Worm (Caenorhabditis elegans) whole organism, L4/young adult: Measurements from ENCODE around the gene Y113G7A.22.

ENCODE experiments used
- dao-5 ChIP-seq: sonication (generic microtip); optimal IDR thresholded peaks from 2 replicates; lab custom pipeline; 2016; ENCODE audit warnings: missing genotype, missing genetic modification characterization, moderate library complexity, missing compliant biosample characterization
- him-1 ChIP-seq: sonication (generic microtip); optimal IDR thresholded peaks from 2 replicates; lab custom pipeline; 2016; ENCODE audit warnings: missing genotype, missing genetic modification reagents, missing genetic modification characterization, missing compliant biosample characterization

DNA sequence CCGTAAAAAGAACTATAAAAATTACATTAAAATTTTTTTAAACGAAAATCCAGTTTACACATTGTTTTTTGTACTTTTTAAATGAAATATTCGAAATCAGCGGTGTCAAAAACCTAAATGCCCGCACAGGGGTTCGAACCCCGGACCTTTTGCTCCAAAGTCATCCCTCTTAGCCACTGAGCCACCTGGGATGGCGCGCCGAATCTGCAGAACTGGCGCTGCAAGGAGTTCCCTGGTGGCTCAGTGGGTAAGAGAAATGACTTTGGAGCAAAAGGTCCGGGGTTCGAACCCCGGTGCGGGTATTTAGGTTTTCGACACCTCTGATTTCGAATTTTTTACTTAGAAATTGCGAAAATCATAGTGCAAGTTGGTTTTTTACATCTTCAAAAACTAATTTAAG, 11.5 kb downstream of the Y113G7A.22 start:
- TF ChIP-seq him-1 (tag; lab: Kevin White, UChicago) (no peak), dao-5 (no peak)
